Worm (Caenorhabditis elegans) whole organism, early embryonic: ENCODE results near the gene B0393.7.

Experiments used
- B0310.2 ChIP-seq: sonication (generic microtip); optimal IDR thresholded peaks from 2 replicates; lab custom pipeline; 2016; ENCODE audit warnings: mild to moderate bottlenecking, missing genetic modification characterization, missing compliant biosample characterization
- F13C5.2 ChIP-seq: sonication (generic microtip); optimal IDR thresholded peaks from 2 replicates; lab custom pipeline; 2017; ENCODE audit warnings: mild to moderate bottlenecking, missing genetic modification characterization, inconsistent platforms, missing compliant biosample characterization
- aly-1 ChIP-seq: sonication (generic microtip); optimal IDR thresholded peaks from 2 replicates; lab custom pipeline; 2016; ENCODE audit warnings: missing genetic modification characterization, missing compliant biosample characterization
- ama-1 ChIP-seq: fragments of 150-350 bp; optimal IDR thresholded peaks from 2 replicates; lab custom pipeline; 2014
- ceh-13 ChIP-seq: fragments of 200-800 bp; sonication (Bioruptor generic); optimal IDR thresholded peaks from 2 replicates; lab custom pipeline; 2018; ENCODE audit warnings: mild to moderate bottlenecking, missing genetic modification characterization, missing compliant biosample characterization
- ceh-36 ChIP-seq: sonication (generic microtip); optimal IDR thresholded peaks from 2 replicates; lab custom pipeline; 2016; ENCODE audit warnings: missing genetic modification characterization, inconsistent platforms, missing compliant biosample characterization
- ets-7 ChIP-seq: sonication (generic microtip); optimal IDR thresholded peaks from 2 replicates; lab custom pipeline; 2016; ENCODE audit warnings: missing genotype, missing genetic modification characterization, missing compliant biosample characterization
- flt-1 ChIP-seq: fragments of 200-800 bp; sonication (Bioruptor generic); IDR thresholded peaks from 2 replicates; pipeline ENCODE4 v1.3.6; 2022; ENCODE audit warnings: missing genetic modification characterization, missing compliant biosample characterization
- hmbx-1 ChIP-seq: sonication (generic microtip); optimal IDR thresholded peaks from 2 replicates; lab custom pipeline; 2016; ENCODE audit warnings: mild to moderate bottlenecking, missing genetic modification characterization, missing compliant biosample characterization
- hmg-4 ChIP-seq: fragments of 200-800 bp; sonication (Bioruptor generic); optimal IDR thresholded peaks from 2 replicates; lab custom pipeline; 2018; ENCODE audit warnings: mild to moderate bottlenecking, missing genetic modification characterization, missing compliant biosample characterization
- hnd-1 ChIP-seq: sonication (generic microtip); optimal IDR thresholded peaks from 2 replicates; lab custom pipeline; 2016; ENCODE audit warnings: missing genetic modification characterization, missing compliant biosample characterization
- pes-1 ChIP-seq: fragments of 200-800 bp; sonication (Bioruptor generic); IDR thresholded peaks from 2 replicates; pipeline ENCODE4 v1.3.6; 2022; ENCODE audit warnings: missing genetic modification reagents, missing genetic modification characterization, missing compliant biosample characterization
- scrt-1 ChIP-seq: fragments of 200-800 bp; sonication (Bioruptor generic); IDR thresholded peaks from 2 replicates; pipeline ENCODE4 v1.3.6; 2022; ENCODE audit warnings: missing genetic modification characterization, missing compliant biosample characterization
- sea-1 ChIP-seq: fragments of 200-800 bp; sonication (Bioruptor generic); conservative IDR thresholded peaks from 2 replicates; pipeline ENCODE4 v1.3.6; 2022; ENCODE audit warnings: missing genetic modification characterization, missing compliant biosample characterization
- tbx-11 ChIP-seq: fragments of 200-800 bp; sonication (Bioruptor generic); IDR thresholded peaks from 2 replicates; pipeline ENCODE4 v1.3.6; 2022; ENCODE audit warnings: missing genetic modification characterization, missing compliant biosample characterization
- tbx-37 ChIP-seq: fragments of 200-800 bp; sonication (Bioruptor generic); conservative IDR thresholded peaks from 2 replicates; pipeline ENCODE4 v1.3.6; 2022; ENCODE audit warnings: missing genetic modification reagents, missing genetic modification characterization, missing compliant biosample characterization
- tra-4 ChIP-seq: sonication (generic microtip); optimal IDR thresholded peaks from 2 replicates; lab custom pipeline; 2017; ENCODE audit warnings: missing genetic modification characterization, missing compliant biosample characterization

B0393.7 gene

DNA sequence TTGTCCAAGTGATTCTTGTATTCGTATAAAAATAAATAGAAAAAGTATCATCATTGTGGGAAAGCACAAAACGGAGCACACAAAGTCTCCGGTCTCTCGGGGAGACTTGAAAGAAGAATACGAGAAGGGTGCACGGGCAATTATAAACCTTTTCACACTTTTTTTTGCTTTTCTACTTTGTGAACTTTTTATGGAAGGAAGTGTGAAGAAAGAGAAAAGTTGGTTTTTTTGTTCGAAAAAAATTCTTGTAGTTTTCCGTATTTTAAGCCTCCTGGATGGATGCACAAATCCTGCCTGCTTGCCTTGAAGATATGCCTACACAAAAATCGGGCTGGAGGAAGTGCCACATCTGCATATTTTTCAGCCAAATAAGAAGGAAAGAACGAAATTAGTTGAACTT lies at the start of gene B0393.7:
TSS of gene B0393.7 (minus strand) at position 101 of the 400 bp plus-strand sequence.
- TF ChIP-seq B0310.2 (tag; lab: Kevin White, UChicago), result no peak
- no peak for TF ChIP-seq ama-1
- TF ChIP-seq pes-1, result no peak
- no peak for TF ChIP-seq ceh-13

DNA sequence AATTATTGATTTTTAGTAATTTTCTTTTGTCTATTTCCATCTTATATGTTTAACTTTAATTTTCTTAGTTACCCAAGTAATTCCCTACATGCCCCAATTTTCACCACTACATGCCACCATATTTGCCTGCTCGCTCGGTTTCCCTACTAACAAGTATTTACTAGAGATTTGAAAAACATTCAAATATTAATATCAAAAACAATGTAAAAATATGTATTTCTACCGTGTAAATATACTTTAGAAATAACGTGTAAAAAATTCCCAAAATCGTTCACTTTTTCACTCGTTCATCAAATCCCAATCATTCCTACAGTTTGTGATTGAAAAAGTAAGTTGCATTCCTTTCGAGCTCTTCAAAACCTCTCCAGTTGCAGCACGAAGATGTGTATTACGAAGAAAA lies 48.7 kb upstream of the B0393.7 start, which contains the start of gene F26A1.3:
TSS of gene F26A1.3 (plus strand) at position 301 of the 400 bp plus-strand sequence.
- no peak for TF ChIP-seq F13C5.2 (tag; lab: Kevin White, UChicago)
- no peak for TF ChIP-seq aly-1 (tag; lab: Kevin White, UChicago)
- no peak for TF ChIP-seq B0310.2 (tag; lab: Kevin White, UChicago)
- no peak for TF ChIP-seq tbx-11 (GFP tag; lab: Robert Waterston, UW)
- no peak for TF ChIP-seq ceh-36 (tag; lab: Kevin White, UChicago)
- no peak for TF ChIP-seq hnd-1 (tag; lab: Kevin White, UChicago)
- no peak for TF ChIP-seq ets-7 (tag; lab: Kevin White, UChicago)
- TF ChIP-seq flt-1 (GFP tag; lab: Robert Waterston, UW), result no peak
- TF ChIP-seq hmg-4, result no peak

ce11 chrIII:4822140-4822539 lies 44.2 kb upstream of the B0393.7 start, which contains the start of gene F26A1.8:
Gene F26A1.8, minus strand, starts transcription at chrIII:4822240.
- TF ChIP-seq hnd-1 (tag; lab: Kevin White, UChicago), result no peak
- TF ChIP-seq pes-1, result no peak
- no peak for TF ChIP-seq tra-4
- TF ChIP-seq scrt-1, result no peak
- no peak for TF ChIP-seq aly-1 (tag; lab: Kevin White, UChicago)
- TF ChIP-seq tbx-11 (GFP tag; lab: Robert Waterston, UW), result no peak
- no peak for TF ChIP-seq B0310.2 (tag; lab: Kevin White, UChicago)
- no peak for TF ChIP-seq hmg-4
- no peak for TF ChIP-seq tbx-37 (GFP tag; lab: Robert Waterston, UW)
- no peak for TF ChIP-seq flt-1 (GFP tag; lab: Robert Waterston, UW)

ce11 chrIII:4819843-4820242 lies 41.9 kb upstream of the B0393.7 start, which contains the start of gene F26A1.7:
Gene F26A1.7, minus strand, starts transcription at chrIII:4819943.
- TF ChIP-seq pes-1, result no peak
- no peak for TF ChIP-seq ceh-36 (tag; lab: Kevin White, UChicago)
- no peak for TF ChIP-seq flt-1 (GFP tag; lab: Robert Waterston, UW)
- no peak for TF ChIP-seq tra-4
- no peak for TF ChIP-seq sea-1
- TF ChIP-seq scrt-1, result no peak
- no peak for TF ChIP-seq B0310.2 (tag; lab: Kevin White, UChicago)
- TF ChIP-seq tbx-37 (GFP tag; lab: Robert Waterston, UW), result no peak
- no peak for TF ChIP-seq F13C5.2 (tag; lab: Kevin White, UChicago)
- no peak for TF ChIP-seq ceh-13
- no peak for TF ChIP-seq ets-7 (tag; lab: Kevin White, UChicago)
- no peak for TF ChIP-seq aly-1 (tag; lab: Kevin White, UChicago)

- TF ChIP-seq tra-4, result no peak
- TF ChIP-seq hnd-1 (tag; lab: Kevin White, UChicago), result no peak
- no peak for TF ChIP-seq tbx-11 (GFP tag; lab: Robert Waterston, UW)
- no peak for TF ChIP-seq sea-1
- TF ChIP-seq F13C5.2 (tag; lab: Kevin White, UChicago), result no peak
- TF ChIP-seq ceh-36 (tag; lab: Kevin White, UChicago), result no peak
- TF ChIP-seq flt-1 (GFP tag; lab: Robert Waterston, UW), result no peak
- TF ChIP-seq ets-7 (tag; lab: Kevin White, UChicago), result no peak
- TF ChIP-seq B0310.2 (tag; lab: Kevin White, UChicago), result no peak
- no peak for TF ChIP-seq ceh-13
- TF ChIP-seq tbx-37 (GFP tag; lab: Robert Waterston, UW), result no peak
- TF ChIP-seq ama-1, result no peak
- no peak for TF ChIP-seq scrt-1
- no peak for TF ChIP-seq hmg-4
- TF ChIP-seq aly-1 (tag; lab: Kevin White, UChicago), result no peak
- no peak for TF ChIP-seq hmbx-1 (tag; lab: Kevin White, UChicago)
- no peak for TF ChIP-seq pes-1
Measured at ce11 chrIII:4817240-4817639, 39.3 kb upstream of the B0393.7 start, which contains the start of gene F26A1.4. Gene F26A1.4, plus strand, starts transcription at chrIII:4817540.

DNA sequence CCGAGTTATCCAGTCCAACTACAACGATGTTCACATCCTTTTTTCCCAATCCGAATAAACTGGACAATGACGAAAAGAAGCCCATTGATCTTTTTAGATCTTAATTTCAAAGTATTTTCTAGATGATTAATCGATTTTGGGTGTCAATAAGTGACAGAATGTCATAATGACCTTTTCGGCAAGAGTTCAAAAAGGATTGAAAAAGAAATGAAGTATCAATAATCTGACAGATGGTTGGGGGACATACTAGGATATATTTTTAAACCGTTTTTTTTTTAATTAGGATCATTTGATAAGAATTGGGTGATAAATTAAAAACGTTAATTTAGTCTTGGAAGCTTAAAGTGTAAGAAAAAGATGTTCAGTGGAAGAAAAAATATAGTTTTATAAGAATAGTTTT lies 36.8 kb upstream of the B0393.7 start, which contains the start of gene arl-6:
TSS of gene arl-6 (minus strand) at position 101 of the 400 bp plus-strand sequence.
- no peak for TF ChIP-seq ama-1
- TF ChIP-seq tbx-37 (GFP tag; lab: Robert Waterston, UW), result no peak
- TF ChIP-seq flt-1 (GFP tag; lab: Robert Waterston, UW), result no peak
- TF ChIP-seq hnd-1 (tag; lab: Kevin White, UChicago), result no peak

DNA sequence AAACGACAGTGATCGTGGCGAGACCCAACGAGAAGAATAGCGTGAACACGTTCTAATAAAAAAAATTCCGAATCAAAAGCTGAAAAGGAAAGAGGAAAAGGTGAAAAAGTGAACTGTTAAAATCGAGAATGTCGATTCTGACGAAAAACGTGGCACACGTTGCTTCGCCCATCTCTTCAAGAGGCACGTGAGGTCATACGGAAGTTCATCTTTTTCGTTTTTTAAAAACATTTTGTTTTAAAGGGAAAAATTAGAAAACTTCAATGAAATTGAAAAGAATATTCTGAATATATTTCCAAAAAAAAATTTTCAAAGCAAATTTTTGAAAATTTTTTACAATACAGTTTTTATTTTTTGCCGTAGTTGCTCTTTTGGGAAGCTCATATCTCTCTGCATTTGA lies 33.3 kb upstream of the B0393.7 start, which contains the start of gene C38D4.7:
TSS of gene C38D4.7 (minus strand) at position 101 of the 400 bp plus-strand sequence.
- TF ChIP-seq ceh-36 (tag; lab: Kevin White, UChicago) (no peak), tbx-37 (GFP tag; lab: Robert Waterston, UW) (no peak), scrt-1 (no peak), F13C5.2 (tag; lab: Kevin White, UChicago) (no peak), sea-1 (no peak), hnd-1 (tag; lab: Kevin White, UChicago) (no peak), hmg-4 (no peak), B0310.2 (tag; lab: Kevin White, UChicago) (no peak), ets-7 (tag; lab: Kevin White, UChicago) (no peak), hmbx-1 (tag; lab: Kevin White, UChicago) (no peak), ceh-13 (no peak), tbx-11 (GFP tag; lab: Robert Waterston, UW) (no peak)

DNA sequence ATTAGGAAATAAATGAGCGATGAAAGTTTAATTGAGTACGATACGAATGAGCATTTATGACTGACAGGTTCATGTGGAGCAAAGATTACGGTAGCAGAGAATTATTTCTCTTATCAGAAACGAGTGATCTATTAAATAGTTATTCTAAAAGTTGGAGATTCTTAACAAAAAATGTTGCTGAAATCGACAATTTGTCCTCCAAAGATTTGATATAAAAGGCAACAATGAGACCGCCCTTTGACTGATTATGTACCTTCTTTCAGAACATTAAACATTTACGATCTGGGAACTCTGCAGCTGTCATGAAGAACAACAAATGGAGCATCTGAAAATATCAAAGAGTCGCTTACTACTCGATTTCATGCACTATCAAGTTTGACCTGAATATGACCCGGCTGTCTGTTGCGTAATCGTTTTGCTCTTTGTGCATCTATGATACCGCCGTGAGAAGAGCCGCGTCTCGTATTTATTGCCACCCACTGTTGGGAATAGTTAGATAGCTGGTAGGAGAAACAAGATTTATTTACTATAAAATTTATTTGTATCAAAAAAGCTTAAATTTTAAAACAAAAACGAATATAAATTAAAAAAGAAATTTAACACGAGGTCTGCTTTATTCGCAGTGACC lies 31.7 kb upstream of the B0393.7 start, which contains the start of gene pal-1:
TSS of gene pal-1 (minus strand) at position 51 of the 628 bp plus-strand sequence.
- TF ChIP-seq B0310.2 (tag; lab: Kevin White, UChicago) (no peak), hmg-4 (no peak), aly-1 (tag; lab: Kevin White, UChicago) (no peak), sea-1 (no peak), tra-4 (no peak), hmbx-1 (tag; lab: Kevin White, UChicago) (no peak), flt-1 (GFP tag; lab: Robert Waterston, UW) (no peak), ceh-36 (tag; lab: Kevin White, UChicago) (no peak), ama-1 (no peak), hnd-1 (tag; lab: Kevin White, UChicago) (no peak), ceh-13 (no peak), pes-1 (no peak), tbx-37 (GFP tag; lab: Robert Waterston, UW) (no peak), tbx-11 (GFP tag; lab: Robert Waterston, UW) (no peak), scrt-1 (no peak), F13C5.2 (tag; lab: Kevin White, UChicago) (no peak), ets-7 (tag; lab: Kevin White, UChicago) (no peak)
